Worm (Caenorhabditis elegans) whole organism, late embryonic: ENCODE measurements around the gene spig-8.

Source experiments
- C08G9.2 ChIP-seq: sonication (generic microtip); optimal IDR thresholded peaks from 2 replicates; lab custom pipeline; 2016; ENCODE audit warnings: mild to moderate bottlenecking, missing genetic modification characterization, moderate library complexity, missing compliant biosample characterization
- F13H6.1 ChIP-seq: sonication (generic microtip); optimal IDR thresholded peaks from 2 replicates; lab custom pipeline; 2016; ENCODE audit warnings: missing genetic modification characterization, missing compliant biosample characterization
- ceh-14 ChIP-seq: sonication (generic microtip); optimal IDR thresholded peaks from 2 replicates; lab custom pipeline; 2016; ENCODE audit warnings: missing genotype, missing genetic modification characterization, missing compliant biosample characterization
- ceh-19 ChIP-seq: fragments of 200-800 bp; sonication (Bioruptor generic); optimal IDR thresholded peaks from 2 replicates; lab custom pipeline; 2018; ENCODE audit warnings: mild to moderate bottlenecking, missing genetic modification characterization, missing compliant biosample characterization
- ceh-2 ChIP-seq: sonication (generic microtip); optimal IDR thresholded peaks from 2 replicates; lab custom pipeline; 2016; ENCODE audit warnings: missing genotype, missing genetic modification characterization, missing compliant biosample characterization
- ceh-30 ChIP-seq: fragments of 150-350 bp; optimal IDR thresholded peaks from 2 replicates; lab custom pipeline; 2014; ENCODE audit warnings: missing biosample characterization, missing genetic modification characterization
- ceh-31 ChIP-seq: sonication (generic microtip); optimal IDR thresholded peaks from 2 replicates; lab custom pipeline; 2016; ENCODE audit warnings: missing genetic modification characterization, missing compliant biosample characterization
- ceh-34 ChIP-seq: sonication (generic microtip); optimal IDR thresholded peaks from 2 replicates; lab custom pipeline; 2016; ENCODE audit warnings: mild to moderate bottlenecking, missing genetic modification characterization, missing compliant biosample characterization
- ceh-45 ChIP-seq: fragments of 200-800 bp; sonication (Bioruptor generic); IDR thresholded peaks from 2 replicates; pipeline ENCODE4 v1.3.6; 2022; ENCODE audit warnings: missing genetic modification reagents, missing genetic modification characterization, missing compliant biosample characterization
- dmd-4 ChIP-seq: sonication (generic microtip); optimal IDR thresholded peaks from 2 replicates; lab custom pipeline; 2016; ENCODE audit warnings: borderline replicate concordance, missing genetic modification characterization, missing compliant biosample characterization
- elt-2 ChIP-seq: sonication (generic microtip); optimal IDR thresholded peaks from 2 replicates; lab custom pipeline; 2016; ENCODE audit warnings: missing genetic modification reagents, missing genetic modification characterization, missing compliant biosample characterization
- ets-4 ChIP-seq: sonication (generic microtip); optimal IDR thresholded peaks from 2 replicates; lab custom pipeline; 2016; ENCODE audit warnings: missing genetic modification characterization, missing compliant biosample characterization
- eyg-1 ChIP-seq: sonication (generic microtip); optimal IDR thresholded peaks from 2 replicates; lab custom pipeline; 2016; ENCODE audit warnings: missing genotype, missing genetic modification characterization, missing compliant biosample characterization
- fax-1 ChIP-seq: sonication (generic microtip); optimal IDR thresholded peaks from 2 replicates; lab custom pipeline; 2016; ENCODE audit warnings: missing genotype, missing genetic modification characterization, missing compliant biosample characterization
- fkh-10 ChIP-seq: fragments of 150-350 bp; optimal IDR thresholded peaks from 2 replicates; lab custom pipeline; 2014; ENCODE audit warnings: missing biosample characterization, missing genetic modification reagents, missing genetic modification characterization
- gmeb-2 ChIP-seq: sonication (generic microtip); optimal IDR thresholded peaks from 2 replicates; lab custom pipeline; 2016; ENCODE audit warnings: missing genetic modification characterization, inconsistent platforms, missing compliant biosample characterization
- hlh-8 ChIP-seq: sonication (generic microtip); optimal IDR thresholded peaks from 2 replicates; lab custom pipeline; 2016; ENCODE audit warnings: missing genotype, missing genetic modification characterization, missing compliant biosample characterization
- lim-6 ChIP-seq: sonication (generic microtip); optimal IDR thresholded peaks from 2 replicates; lab custom pipeline; 2016; ENCODE audit warnings: missing genetic modification characterization, missing compliant biosample characterization
- mec-3 ChIP-seq: sonication (generic microtip); optimal IDR thresholded peaks from 2 replicates; lab custom pipeline; 2016; ENCODE audit warnings: borderline replicate concordance, missing genetic modification characterization, missing compliant biosample characterization
- pag-3 ChIP-seq: sonication (generic microtip); optimal IDR thresholded peaks from 2 replicates; lab custom pipeline; 2016; ENCODE audit warnings: missing compliant biosample characterization, missing genetic modification characterization, borderline replicate concordance
- pha-2 ChIP-seq: sonication (generic microtip); optimal IDR thresholded peaks from 2 replicates; lab custom pipeline; 2017; ENCODE audit warnings: mild to moderate bottlenecking, missing genetic modification characterization, missing compliant biosample characterization
- pha-4 ChIP-seq: fragments of 150-350 bp; optimal IDR thresholded peaks from 2 replicates; lab custom pipeline; 2018; ENCODE audit warnings: missing biosample characterization, missing genetic modification reagents, missing genetic modification characterization
- pqm-1 ChIP-seq: sonication (generic microtip); optimal IDR thresholded peaks from 2 replicates; lab custom pipeline; 2016; ENCODE audit warnings: missing genetic modification characterization, missing compliant biosample characterization
- pros-1 ChIP-seq: fragments of 150-350 bp; optimal IDR thresholded peaks from 2 replicates; lab custom pipeline; 2014; ENCODE audit warnings: missing biosample characterization, missing genetic modification reagents, missing genetic modification characterization
- ref-2 ChIP-seq: sonication (generic microtip); optimal IDR thresholded peaks from 2 replicates; lab custom pipeline; 2016; ENCODE audit warnings: missing genetic modification characterization, missing compliant biosample characterization
- rnt-1 ChIP-seq: sonication (generic microtip); optimal IDR thresholded peaks from 2 replicates; lab custom pipeline; 2016; ENCODE audit warnings: missing genetic modification characterization, missing compliant biosample characterization
- sdc-2 ChIP-seq: sonication (generic microtip); optimal IDR thresholded peaks from 2 replicates; lab custom pipeline; 2016; ENCODE audit warnings: missing genotype, missing genetic modification characterization, missing compliant biosample characterization
- sox-4 ChIP-seq: sonication (generic microtip); optimal IDR thresholded peaks from 2 replicates; lab custom pipeline; 2017; ENCODE audit warnings: mild to moderate bottlenecking, missing genetic modification characterization, inconsistent platforms, missing compliant biosample characterization
- tbx-2 ChIP-seq: sonication (generic microtip); optimal IDR thresholded peaks from 2 replicates; lab custom pipeline; 2016; ENCODE audit warnings: missing genetic modification characterization, missing compliant biosample characterization
- tbx-7 ChIP-seq: sonication (generic microtip); optimal IDR thresholded peaks from 2 replicates; lab custom pipeline; 2016; ENCODE audit warnings: missing genotype, missing genetic modification characterization, missing compliant biosample characterization
- ttx-3 ChIP-seq: sonication (generic microtip); optimal IDR thresholded peaks from 2 replicates; lab custom pipeline; 2016; ENCODE audit warnings: missing genetic modification reagents, missing genetic modification characterization, missing compliant biosample characterization
- unc-3 ChIP-seq, 2 experiments: fragments of 200-800 bp in 1 of 2; sonication (Bioruptor generic) in 1 of 2; sonication (generic microtip) in 1 of 2; conservative IDR thresholded peaks in 1 of 2; optimal IDR thresholded peaks in 1 of 2; 2 replicates each; pipeline versions ENCODE4 v1.3.6 to Lab custom; 2016 to 2022; ENCODE audit warnings: missing compliant biosample characterization in 2 of 2, missing genetic modification characterization in 2 of 2, missing genetic modification reagents in 1 of 2
- unc-42 ChIP-seq: sonication (generic microtip); optimal IDR thresholded peaks from 2 replicates; lab custom pipeline; 2016; ENCODE audit warnings: missing genotype, missing genetic modification characterization, missing compliant biosample characterization
- unc-55 ChIP-seq: sonication (generic microtip); optimal IDR thresholded peaks from 2 replicates; lab custom pipeline; 2017; ENCODE audit warnings: missing biosample characterization, missing genetic modification reagents, missing genetic modification characterization
- unc-86 ChIP-seq: sonication (generic microtip); optimal IDR thresholded peaks from 2 replicates; lab custom pipeline; 2016; ENCODE audit warnings: missing genetic modification characterization, missing compliant biosample characterization
- zip-5 ChIP-seq: sonication (generic microtip); optimal IDR thresholded peaks from 2 replicates; lab custom pipeline; 2016; ENCODE audit warnings: missing genetic modification characterization, missing compliant biosample characterization
- ztf-16 ChIP-seq: sonication (generic microtip); optimal IDR thresholded peaks from 2 replicates; lab custom pipeline; 2017; ENCODE audit warnings: missing genetic modification characterization, missing compliant biosample characterization

Gene spig-8

ce11 chrV:7079388-7079787 lies 24.7 kb downstream of the spig-8 start:
- TF ChIP-seq unc-42 (tag; lab: Kevin White, UChicago) (no peak), sox-4 (tag; lab: Kevin White, UChicago) (no peak), fkh-10 (no peak), ceh-30 (tag; lab: Kevin White, UChicago) (no peak)

- TF ChIP-seq pha-4 (tag; lab: Kevin White, UChicago) (no peak), ets-4 (tag; lab: Kevin White, UChicago) (peak; percentile 89), gmeb-2 (tag; lab: Kevin White, UChicago) (no peak), eyg-1 (tag; lab: Kevin White, UChicago) (peak; percentile 21), elt-2 (peak; percentile 38), ceh-45 (no peak), ztf-16 (tag; lab: Kevin White, UChicago) (peak; percentile 27), dmd-4 (tag; lab: Kevin White, UChicago) (no peak), unc-3 (GFP tag; conservative IDR thresholded peaks at IDR 0.05; lab: Robert Waterston, UW) (0 out of 2 replicates have a peak, but pooled peaks have one; percentile 32), unc-3 (tag; optimal IDR thresholded peaks at IDR 0.05; lab: Kevin White, UChicago) (no peak), pag-3 (tag; lab: Kevin White, UChicago) (no peak), hlh-8 (tag; lab: Kevin White, UChicago) (peak; percentile 78), ceh-19 (GFP tag; lab: Kevin White, UChicago) (no peak), F13H6.1 (tag; lab: Kevin White, UChicago) (peak; percentile 17), rnt-1 (tag; lab: Kevin White, UChicago) (peak; percentile 42), ttx-3 (no peak), sdc-2 (tag; lab: Kevin White, UChicago) (no peak), ceh-2 (tag; lab: Kevin White, UChicago) (peak; percentile 88), unc-42 (tag; lab: Kevin White, UChicago) (peak; percentile 30), tbx-7 (tag; lab: Kevin White, UChicago) (peak; percentile 81), pha-2 (tag; lab: Kevin White, UChicago) (peak; percentile 36), lim-6 (tag; lab: Kevin White, UChicago) (peak; percentile 43), C08G9.2 (tag; lab: Kevin White, UChicago) (peak; percentile 92), tbx-2 (tag; lab: Kevin White, UChicago) (peak; percentile 86), mec-3 (tag; lab: Kevin White, UChicago) (peak; percentile 72), unc-86 (tag; lab: Kevin White, UChicago) (peak; percentile 1), fax-1 (tag; lab: Kevin White, UChicago) (peak; percentile 63), zip-5 (tag; lab: Kevin White, UChicago) (peak; percentile 77), ceh-31 (peak; percentile 89), pqm-1 (peak; percentile 63), ceh-14 (tag; lab: Kevin White, UChicago) (peak; percentile 72), ref-2 (tag; lab: Kevin White, UChicago) (peak; percentile 73), ceh-34 (tag; lab: Kevin White, UChicago) (peak; percentile 58)
- TF ChIP-seq, all 69 proteins: peak for 24
Measured at ce11 chrV:7084612-7085139, 30.0 kb downstream of the spig-8 start, which contains the start of gene mys-1. mys-1 (minus strand) TSS chrV:7084662.

ce11 chrV:7085518-7086104 lies 30.9 kb downstream of the spig-8 start, which contains the start of gene VC5.2:
VC5.2 (plus strand) TSS chrV:7085956.
- TF ChIP-seq unc-55 (GFP tag; lab: Kevin White, UChicago) (peak; percentile 72), sdc-2 (tag; lab: Kevin White, UChicago) (no peak), pros-1 (tag; lab: Kevin White, UChicago) (no peak)
- TF ChIP-seq, all 69 proteins: peak for 1
